Fruit fly (Drosophila melanogaster) whole organism, adult: Measurements from ENCODE around the gene CadN.

Source experiments
- CG11617 ChIP-seq: fragments of 200-800 bp; sonication (Bioruptor generic); optimal IDR thresholded peaks from 2 replicates; lab custom pipeline; 2017; ENCODE audit warnings: mild to moderate bottlenecking, missing biosample characterization, missing genetic modification reagents, missing genetic modification characterization
- CG12768 ChIP-seq: fragments of 200-800 bp; sonication (Bioruptor generic); optimal IDR thresholded peaks from 2 replicates; lab custom pipeline; 2017; ENCODE audit warnings: missing biosample characterization, missing genetic modification characterization, mild to moderate bottlenecking, moderate library complexity, missing genetic modification reagents
- CG14711 ChIP-seq: fragments of 200-800 bp; sonication (Bioruptor generic); optimal IDR thresholded peaks from 2 replicates; lab custom pipeline; 2018; ENCODE audit warnings: missing biosample characterization, mild to moderate bottlenecking, missing genetic modification characterization, moderate library complexity
- CG33017 ChIP-seq: fragments of 200-800 bp; sonication (Bioruptor generic); optimal IDR thresholded peaks from 2 replicates; lab custom pipeline; 2018; ENCODE audit warnings: missing biosample characterization, mild to moderate bottlenecking, missing genetic modification characterization, moderate library complexity
- CG5204 ChIP-seq: fragments of 200-800 bp; sonication (Bioruptor generic); optimal IDR thresholded peaks from 2 replicates; lab custom pipeline; 2016; ENCODE audit warnings: missing biosample characterization, missing genetic modification characterization
- CG7045 ChIP-seq: fragments of 200-800 bp; sonication (Bioruptor generic); optimal IDR thresholded peaks from 2 replicates; lab custom pipeline; 2017; ENCODE audit warnings: missing biosample characterization, mild to moderate bottlenecking, missing genetic modification characterization
- CG7101 ChIP-seq: fragments of 200-800 bp; sonication (Bioruptor generic); optimal IDR thresholded peaks from 2 replicates; lab custom pipeline; 2018; ENCODE audit warnings: missing biosample characterization, mild to moderate bottlenecking, missing genetic modification characterization, moderate library complexity
- Clk ChIP-seq: fragments of 200-800 bp; sonication (Bioruptor generic); optimal IDR thresholded peaks from 2 replicates; lab custom pipeline; 2017; ENCODE audit warnings: missing biosample characterization, missing genetic modification characterization
- Crg-1 ChIP-seq: fragments of 200-800 bp; sonication (Bioruptor generic); optimal IDR thresholded peaks from 2 replicates; lab custom pipeline; 2016; ENCODE audit warnings: missing biosample characterization, missing genetic modification characterization
- Hr96 ChIP-seq: fragments of 200-800 bp; sonication (Bioruptor generic); optimal IDR thresholded peaks from 2 replicates; lab custom pipeline; 2016; ENCODE audit warnings: missing biosample characterization, missing genetic modification characterization
- Mnt ChIP-seq: fragments of 200-800 bp; sonication (Bioruptor generic); optimal IDR thresholded peaks from 2 replicates; lab custom pipeline; 2016; ENCODE audit warnings: missing biosample characterization, mild to moderate bottlenecking, missing genetic modification characterization
- bab1 ChIP-seq: fragments of 200-800 bp; sonication (Bioruptor generic); optimal IDR thresholded peaks from 3 replicates; lab custom pipeline; 2019; ENCODE audit warnings: missing biosample characterization, mild to moderate bottlenecking, missing genetic modification characterization, moderate library complexity
- cic ChIP-seq: fragments of 200-800 bp; sonication (Bioruptor generic); optimal IDR thresholded peaks from 2 replicates; lab custom pipeline; 2017; ENCODE audit warnings: missing biosample characterization, mild to moderate bottlenecking, missing genetic modification characterization, moderate library complexity
- cnc ChIP-seq, 2 experiments: fragments of >200 bp; optimal IDR thresholded peaks; 2 replicates each; lab custom pipeline; 2017
- kay ChIP-seq: fragments of 200-800 bp; sonication (Bioruptor generic); peaks from one replicate; lab custom pipeline; 2016; ENCODE audit warnings: missing biosample characterization, missing genetic modification characterization, borderline replicate concordance
- ovo ChIP-seq: fragments of 200-800 bp; sonication (Bioruptor generic); optimal IDR thresholded peaks from 2 replicates; lab custom pipeline; 2016; ENCODE audit warnings: missing biosample characterization, missing genetic modification characterization
- pad ChIP-seq: fragments of 200-800 bp; sonication (Bioruptor generic); optimal IDR thresholded peaks from 3 replicates; lab custom pipeline; 2017; ENCODE audit warnings: missing biosample characterization, missing genetic modification characterization, mild to moderate bottlenecking, moderate library complexity, missing genetic modification reagents
- tj ChIP-seq: fragments of 200-800 bp; sonication (Bioruptor generic); optimal IDR thresholded peaks from 3 replicates; lab custom pipeline; 2017; ENCODE audit warnings: missing biosample characterization, mild to moderate bottlenecking, missing genetic modification characterization, moderate library complexity
- toe ChIP-seq: fragments of 200-800 bp; sonication (Bioruptor generic); optimal IDR thresholded peaks from 2 replicates; lab custom pipeline; 2016; ENCODE audit warnings: missing biosample characterization, missing genetic modification characterization

Gene CadN

DNA sequence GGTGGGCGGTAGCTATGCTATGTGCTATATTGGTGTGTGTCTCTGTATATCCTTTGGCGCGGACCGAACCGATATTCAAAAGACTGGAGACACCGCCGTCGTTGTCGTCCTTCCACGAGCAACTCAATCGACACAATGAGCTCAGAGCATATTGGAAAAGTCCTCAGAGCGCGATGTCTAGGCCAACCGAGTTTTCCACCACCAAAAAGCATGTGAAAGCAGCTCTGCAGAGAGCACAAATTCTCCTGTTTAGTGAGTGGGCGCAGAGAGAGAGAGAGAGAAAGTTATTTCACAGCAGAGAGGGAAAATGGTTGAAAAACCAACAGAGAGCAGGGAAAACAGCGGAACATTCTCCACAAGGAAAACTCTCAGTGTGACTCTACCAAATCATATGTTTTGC is 25.7 kb downstream of the CadN start:
- no peak for TF ChIP-seq CG7045 (GFP tag; lab: Kevin White, UChicago)
- TF ChIP-seq CG12768, result no peak
- TF ChIP-seq CG33017 (tag; lab: Kevin White, UChicago), result no peak
- TF ChIP-seq CG5204, result no peak
- no peak for TF ChIP-seq kay (GFP tag; lab: Kevin White, UChicago)
- TF ChIP-seq tj (GFP tag; lab: Kevin White, UChicago), result no peak
- TF ChIP-seq Mnt (GFP tag; lab: Kevin White, UChicago), result no peak
- TF ChIP-seq cnc (optimal IDR thresholded peaks at IDR 0.05; lab: Kevin White, UChicago), result no peak
- no peak for TF ChIP-seq Hr96
- no peak for TF ChIP-seq pad (GFP tag; lab: Kevin White, UChicago)

DNA sequence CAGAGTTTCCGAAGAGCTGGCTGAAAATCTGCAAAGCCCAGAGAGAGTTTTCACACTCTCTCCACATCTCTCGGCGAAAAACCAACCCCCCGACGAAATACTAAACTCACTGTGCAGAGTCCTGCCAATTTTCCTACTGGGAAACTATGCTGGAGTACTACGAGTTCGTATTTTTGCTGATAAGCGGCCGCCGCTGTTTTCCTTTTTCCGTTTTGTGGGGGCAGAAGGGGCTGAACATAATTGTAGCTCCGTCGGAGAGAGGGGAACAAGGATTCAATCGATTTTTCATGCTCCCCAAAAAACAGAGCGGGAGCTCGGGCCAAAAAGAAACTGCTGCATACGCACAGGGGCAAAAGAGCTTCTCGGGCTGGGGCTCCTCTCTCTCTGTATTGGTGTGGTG is 26.9 kb downstream of the CadN start:
- peak; percentile 23 for TF ChIP-seq pad (GFP tag; lab: Kevin White, UChicago)
- TF ChIP-seq Clk (GFP tag; lab: Kevin White, UChicago), result no peak
- TF ChIP-seq Crg-1, result no peak
- no peak for TF ChIP-seq tj (GFP tag; lab: Kevin White, UChicago)

DNA sequence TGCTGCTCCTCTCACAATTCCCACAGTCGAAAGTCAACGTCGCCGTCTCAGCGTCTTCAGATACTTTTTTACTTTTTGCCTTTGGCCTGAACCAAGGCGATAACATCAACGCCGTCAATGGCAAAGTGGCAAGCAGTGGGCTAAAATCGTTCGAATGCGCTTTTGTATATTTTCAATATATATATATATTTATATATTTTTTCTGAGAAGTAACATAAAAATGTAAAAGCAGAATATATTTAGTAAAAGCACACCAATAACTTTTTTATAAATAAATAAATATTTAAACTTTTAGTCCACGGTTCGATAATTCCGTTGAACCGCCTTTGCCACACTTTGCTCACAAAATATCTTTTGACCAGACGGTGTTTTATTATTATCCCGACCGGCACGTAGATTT is 28.0 kb downstream of the CadN start:
- TF ChIP-seq tj (GFP tag; lab: Kevin White, UChicago) (no peak), Crg-1 (no peak), CG33017 (tag; lab: Kevin White, UChicago) (no peak), CG12768 (no peak), CG14711 (tag; lab: Kevin White, UChicago) (no peak), pad (GFP tag; lab: Kevin White, UChicago) (no peak)

DNA sequence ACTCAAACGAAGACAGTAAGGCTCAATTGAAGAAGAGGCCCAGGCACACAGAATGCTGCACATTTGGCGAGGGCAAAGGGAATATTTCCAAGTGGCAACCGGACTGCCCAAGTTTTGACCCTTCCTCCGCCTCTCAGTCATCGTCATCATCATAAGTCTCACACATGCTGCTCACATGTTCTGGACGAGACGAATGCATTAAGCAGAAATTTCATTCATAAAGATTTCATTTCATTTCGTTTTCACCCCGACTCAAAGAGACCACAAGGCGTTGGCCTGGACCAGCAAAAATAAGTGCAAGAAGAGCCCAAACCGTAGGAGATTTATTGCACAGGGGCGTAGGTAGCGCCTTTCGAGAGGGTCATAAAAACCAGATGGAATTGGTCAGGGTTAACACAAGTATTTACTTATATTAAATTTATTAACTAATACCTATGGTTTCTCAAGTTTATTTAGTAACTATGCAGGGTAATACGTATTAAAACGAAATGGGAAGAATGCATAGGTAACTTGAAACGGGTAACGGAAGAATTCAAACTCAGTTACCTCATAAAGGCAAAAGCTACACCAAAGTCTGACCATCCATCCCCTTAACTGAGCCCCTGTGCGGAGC is 29.3 kb downstream of the CadN start:
- TF ChIP-seq CG7101 (tag; lab: Kevin White, UChicago), result no peak
- no peak for TF ChIP-seq Mnt (GFP tag; lab: Kevin White, UChicago)
- TF ChIP-seq pad (GFP tag; lab: Kevin White, UChicago), result no peak
- TF ChIP-seq CG5204, result no peak
- TF ChIP-seq CG7045 (GFP tag; lab: Kevin White, UChicago), result no peak
- no peak for TF ChIP-seq Hr96
- no peak for TF ChIP-seq cnc (optimal IDR thresholded peaks at IDR 0.05; lab: Kevin White, UChicago)
- TF ChIP-seq CG12768, result no peak
- TF ChIP-seq CG11617, result no peak

DNA sequence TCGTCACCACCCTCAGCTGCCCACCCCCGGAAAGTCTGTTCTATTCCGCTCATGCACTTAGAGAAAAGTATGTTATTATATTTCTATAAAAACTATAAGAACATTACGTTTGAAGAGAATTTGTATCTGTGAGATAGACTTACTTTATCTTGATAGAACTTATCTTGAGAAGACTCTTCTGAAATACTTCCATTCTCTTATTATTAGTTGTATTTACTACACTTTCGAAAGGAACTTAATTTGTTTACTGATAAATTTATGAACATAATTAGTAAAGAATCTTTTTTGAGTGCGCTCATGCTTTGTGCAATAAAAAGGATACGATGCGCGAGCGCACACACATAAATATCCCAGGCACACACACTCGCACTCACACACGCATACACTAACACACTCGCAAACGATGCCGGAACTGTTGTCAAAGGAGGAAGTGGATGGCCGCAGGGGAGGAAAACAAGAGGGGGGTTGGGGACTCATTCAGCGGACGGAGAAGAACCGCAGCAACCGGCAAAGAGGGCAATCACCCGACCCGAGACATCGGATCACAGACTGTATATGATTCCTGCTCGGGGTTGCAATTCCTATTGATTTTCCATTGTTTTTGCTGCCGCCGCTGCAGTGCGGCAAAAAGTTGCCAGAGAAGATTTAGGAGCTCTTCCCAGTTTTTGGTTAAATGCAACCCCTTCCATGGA is 30.9 kb downstream of the CadN start:
- no peak for TF ChIP-seq kay (GFP tag; lab: Kevin White, UChicago)
- TF ChIP-seq CG5204, result peak; percentile 5

DNA sequence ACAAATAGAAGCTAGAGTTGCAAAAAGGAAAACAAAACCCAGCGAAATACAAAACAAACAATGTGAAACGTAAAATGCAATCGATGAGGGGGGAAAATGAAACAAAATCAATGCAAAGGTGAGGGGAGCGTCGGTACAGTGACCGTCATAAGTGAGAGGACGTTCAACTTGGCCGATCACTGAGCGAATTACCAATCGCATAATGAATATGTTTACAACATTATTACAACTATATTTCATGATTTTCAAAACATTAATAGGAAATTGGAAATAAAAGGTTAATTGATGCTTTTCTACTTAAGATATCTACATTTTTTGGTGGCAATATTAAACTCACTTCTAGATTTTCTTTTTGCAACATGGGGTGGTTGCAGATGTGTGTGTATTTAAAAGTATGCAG is 32.7 kb downstream of the CadN start:
- TF ChIP-seq Crg-1 (no peak), CG33017 (tag; lab: Kevin White, UChicago) (no peak), toe (GFP tag; lab: Kevin White, UChicago) (no peak), kay (GFP tag; lab: Kevin White, UChicago) (no peak), ovo (GFP tag; lab: Kevin White, UChicago) (no peak), Hr96 (no peak), bab1 (GFP tag; lab: Kevin White, UChicago) (no peak), Mnt (GFP tag; lab: Kevin White, UChicago) (no peak), cic (GFP tag; lab: Kevin White, UChicago) (no peak), CG12768 (no peak), CG14711 (tag; lab: Kevin White, UChicago) (no peak), pad (GFP tag; lab: Kevin White, UChicago) (no peak), Clk (GFP tag; lab: Kevin White, UChicago) (no peak), CG5204 (no peak), CG7045 (GFP tag; lab: Kevin White, UChicago) (no peak), CG7101 (tag; lab: Kevin White, UChicago) (no peak)

- TF ChIP-seq Hr96 (no peak), CG7045 (GFP tag; lab: Kevin White, UChicago) (no peak), CG7101 (tag; lab: Kevin White, UChicago) (no peak)
Observed at dm6 chr2L:17743735-17744134, 34.4 kb downstream of the CadN start.

DNA sequence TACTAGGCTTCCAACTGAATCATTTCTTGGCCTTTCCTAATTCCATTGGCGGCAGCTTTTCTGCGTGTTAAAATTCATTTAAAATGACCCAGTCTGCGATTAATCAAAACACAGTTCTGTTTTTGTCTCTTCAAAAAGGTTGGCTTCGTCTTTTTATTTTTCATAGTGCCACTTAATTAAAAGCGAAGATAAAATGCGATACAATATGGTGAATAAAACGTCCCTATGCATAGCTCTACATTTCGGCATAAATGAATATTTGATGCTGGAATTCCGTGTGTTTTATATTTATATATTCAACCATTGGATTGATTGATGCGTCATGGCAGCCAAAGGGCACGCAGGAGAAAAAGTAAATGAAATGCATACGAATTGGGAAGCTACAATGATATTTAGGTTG is 36.6 kb downstream of the CadN start:
- TF ChIP-seq cic (GFP tag; lab: Kevin White, UChicago) (no peak), CG12768 (no peak), tj (GFP tag; lab: Kevin White, UChicago) (no peak), kay (GFP tag; lab: Kevin White, UChicago) (no peak)
